Worm (Caenorhabditis elegans): ENCODE results near the gene pqn-31.

- TF ChIP-seq mcd-1 (GFP tag; IDR thresholded peaks at IDR 0.05) (no peak), aptf-2 (GFP tag; conservative IDR thresholded peaks at IDR 0.05) (no peak), ccch-3 (GFP tag; optimal IDR thresholded peaks at IDR 0.05) (no peak), nhr-120 (GFP tag; IDR thresholded peaks at IDR 0.05) (no peak), ztf-25 (GFP tag; IDR thresholded peaks at IDR 0.05) (no peak), ztf-18 (tag; optimal IDR thresholded peaks at IDR 0.05) (no peak)
These were observed 45.4 kb downstream of the pqn-31 start, which contains the start of gene B0222.5 for ce11 chrV:9154772-9155171.
